Fruit fly (Drosophila melanogaster): ENCODE measurements around the gene Reph.

The Reph gene

DNA sequence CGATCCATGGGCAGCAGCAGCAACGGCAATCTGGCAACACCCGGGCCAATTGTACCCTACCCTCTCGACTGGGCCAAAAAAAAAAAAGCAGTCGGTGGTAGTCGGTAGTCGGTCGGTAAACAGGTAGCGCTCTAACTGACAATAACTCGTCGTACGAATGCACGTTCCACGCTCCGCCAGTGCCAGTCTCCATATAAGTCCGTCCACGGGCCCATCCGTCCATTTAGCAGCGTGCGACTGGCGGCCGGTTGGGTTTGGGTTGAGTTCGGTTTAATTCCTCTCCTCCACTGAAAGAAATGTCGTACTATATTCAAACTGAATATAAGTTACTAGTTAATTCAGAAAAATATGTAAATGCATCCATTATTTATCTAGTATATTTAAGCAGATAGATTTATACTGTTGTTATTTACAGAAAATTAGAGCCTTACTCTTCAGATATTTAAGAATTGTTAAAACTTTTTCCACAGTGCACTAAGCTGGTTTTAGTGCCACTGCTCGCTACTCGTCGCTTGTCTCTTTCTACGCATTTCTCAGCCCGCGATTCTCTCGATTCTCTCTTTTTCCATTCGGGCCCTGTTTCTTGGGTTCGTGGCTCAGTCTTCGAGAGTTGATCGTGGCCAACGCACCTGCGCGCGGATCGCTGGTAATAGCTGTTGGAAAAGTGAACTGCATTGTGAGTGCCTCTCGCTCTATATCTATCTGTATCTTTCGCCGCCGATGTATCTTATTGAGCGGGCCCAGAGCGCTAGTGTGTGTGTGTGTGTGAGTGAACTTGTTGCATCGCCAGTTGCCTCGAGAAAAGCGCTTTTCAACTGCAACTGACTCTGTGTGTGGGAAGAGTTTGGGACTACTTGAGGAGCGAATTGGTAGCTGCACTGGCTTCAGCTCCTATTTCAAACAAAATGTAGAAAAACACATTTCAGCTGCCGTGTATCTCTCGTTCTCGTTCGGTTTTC is 32.0 kb upstream of the Reph start, which contains the start of gene bowl (continued):
- peak; percentile 94 for TF ChIP-seq CG18599 (GFP tag; optimal IDR thresholded peaks at IDR 0.05)
- TF ChIP-seq CG11247 (GFP tag; IDR thresholded peaks at IDR 0.05), result peak; percentile 95
- peak; percentile 85 for TF ChIP-seq Fer3 (tag; optimal IDR thresholded peaks at IDR 0.05)
- TF ChIP-seq CG5245 (GFP tag; optimal IDR thresholded peaks at IDR 0.05), result peak; percentile 85
- TF ChIP-seq fd96Cb (tag; optimal IDR thresholded peaks at IDR 0.05), result peak; percentile 92
- peak; percentile 74 for TF ChIP-seq Nf-YC (tag; optimal IDR thresholded peaks at IDR 0.05)
- TF ChIP-seq CG18619 (GFP tag; optimal IDR thresholded peaks at IDR 0.05), result peak; percentile 94
- peak; percentile 92 for TF ChIP-seq CoRest (tag; optimal IDR thresholded peaks at IDR 0.05)
- peak; percentile 81 for TF ChIP-seq dm (GFP tag; optimal IDR thresholded peaks at IDR 0.05)
- TF ChIP-seq slp2 (GFP tag; optimal IDR thresholded peaks at IDR 0.05), result peak; percentile 92
- peak; percentile 99 for TF ChIP-seq Xrp1 (GFP tag; IDR thresholded peaks at IDR 0.05)
- TF ChIP-seq CG10979 (tag; optimal IDR thresholded peaks at IDR 0.05), result peak; percentile 97
- peak; percentile 84 for TF ChIP-seq BtbVII (GFP tag; optimal IDR thresholded peaks at IDR 0.05)
- TF ChIP-seq Oli (tag; optimal IDR thresholded peaks at IDR 0.05), result peak; percentile 98
- peak; percentile 82 for TF ChIP-seq Lim3 (GFP tag; IDR thresholded peaks at IDR 0.05)
- TF ChIP-seq CG17328 (GFP tag; IDR thresholded peaks at IDR 0.05), result peak; percentile 98
- peak; percentile 57 for TF ChIP-seq CG17802 (tag; optimal IDR thresholded peaks at IDR 0.05)
- peak; percentile 70 for TF ChIP-seq YL-1 (GFP tag; optimal IDR thresholded peaks at IDR 0.05)
- peak; percentile 54; the same call in 1 of the 3 replicates for TF ChIP-seq CG6791 (GFP tag; IDR thresholded peaks at IDR 0.05; ENCODE audit: partially characterized antibody)
- TF ChIP-seq CG10959 (GFP tag; IDR thresholded peaks at IDR 0.05), result peak; percentile 97
- peak; percentile 94 for TF ChIP-seq CG17829 (tag; optimal IDR thresholded peaks at IDR 0.05)
- TF ChIP-seq Dbx (GFP tag; IDR thresholded peaks at IDR 0.05), result peak; percentile 89
- peak; percentile 89 for TF ChIP-seq Oaz (GFP tag; IDR thresholded peaks at IDR 0.05)
- TF ChIP-seq zen2 (GFP tag; IDR thresholded peaks at IDR 0.05; ENCODE audit: partially characterized antibody), result 0 out of 3 replicates have a peak, but pooled peaks have one; percentile 47
- no peak for TF ChIP-seq pan (optimal IDR thresholded peaks at IDR 0.05)
- TF ChIP-seq pan (GFP tag; optimal IDR thresholded peaks at IDR 0.05 in 1 of 2, IDR thresholded peaks at IDR 0.05 in 1 of 2), result peak in 1 of 2 experiments; percentile 97
- peak; percentile 93 for TF ChIP-seq CHES-1-like (GFP tag; optimal IDR thresholded peaks at IDR 0.05)
- TF ChIP-seq rib (GFP tag; IDR thresholded peaks at IDR 0.05), result peak; percentile 94
- peak; percentile 91 for TF ChIP-seq CG12942 (GFP tag; optimal IDR thresholded peaks at IDR 0.05)
- peak; percentile 93 for TF ChIP-seq lab (GFP tag; optimal IDR thresholded peaks at IDR 0.05)
- TF ChIP-seq Mes4 (GFP tag; optimal IDR thresholded peaks at IDR 0.05), result peak; percentile 90
- peak; percentile 89 for TF ChIP-seq MBD-R2 (GFP tag; IDR thresholded peaks at IDR 0.05)
- peak; percentile 90 for TF ChIP-seq HLH54F (GFP tag; optimal IDR thresholded peaks at IDR 0.05)
- TF ChIP-seq CG2199 (GFP tag; IDR thresholded peaks at IDR 0.05), result peak; percentile 11; the same call in 1 of the 3 replicates
- TF ChIP-seq CG4854 (GFP tag; optimal IDR thresholded peaks at IDR 0.05), result peak; percentile 84
- peak; percentile 95 for TF ChIP-seq wor (GFP tag; IDR thresholded peaks at IDR 0.05)
- TF ChIP-seq eve (GFP tag; optimal IDR thresholded peaks at IDR 0.05), result peak; percentile 98
- TF ChIP-seq CG6654 (GFP tag; optimal IDR thresholded peaks at IDR 0.05), result peak; percentile 79
- peak; percentile 69; the same call in 1 of the 3 replicates for TF ChIP-seq sr (GFP tag; IDR thresholded peaks at IDR 0.05)
- TF ChIP-seq Med (GFP tag), result peak; percentile 94
- TF ChIP-seq CG14441 (GFP tag; IDR thresholded peaks at IDR 0.05), result peak; percentile 94
- peak; percentile 92 for TF ChIP-seq CG10543 (GFP tag; optimal IDR thresholded peaks at IDR 0.05)
- peak; percentile 94 for TF ChIP-seq Atf-2 (GFP tag; optimal IDR thresholded peaks at IDR 0.05)
- peak; percentile 88 for TF ChIP-seq CG7357 (GFP tag; IDR thresholded peaks at IDR 0.05)
- TF ChIP-seq CG10274 (GFP tag; optimal IDR thresholded peaks at IDR 0.05), result peak; percentile 64
- TF ChIP-seq inv (GFP tag; IDR thresholded peaks at IDR 0.05; ENCODE audit: partially characterized antibody), result no peak
- peak; percentile 93 for TF ChIP-seq ken (GFP tag; IDR thresholded peaks at IDR 0.05)
- peak; percentile 68 for TF ChIP-seq CG12071 (GFP tag; optimal IDR thresholded peaks at IDR 0.05)
